Fruit fly (Drosophila melanogaster) whole organism, embryonic: Measurements from ENCODE around the gene CG43120.

Experiments used
- Bdp1 ChIP-seq: fragments of 200-800 bp; sonication (Bioruptor generic); optimal IDR thresholded peaks from 3 replicates; lab custom pipeline; 2016; ENCODE audit warnings: missing biosample characterization, missing genetic modification characterization
- C15 ChIP-seq: fragments of 200-800 bp; sonication (Bioruptor generic); IDR thresholded peaks from 3 replicates; pipeline ENCODE4 v1.3.6; 2022; ENCODE audit warnings: missing biosample characterization, missing genetic modification characterization
- CG12299 ChIP-seq: fragments of 200-800 bp; sonication (Bioruptor generic); optimal IDR thresholded peaks from 2 replicates; lab custom pipeline; 2018; ENCODE audit warnings: missing biosample characterization, mild to moderate bottlenecking, missing genetic modification characterization
- CG12659 ChIP-seq: fragments of 200-800 bp; sonication (Bioruptor generic); optimal IDR thresholded peaks from 3 replicates; lab custom pipeline; 2017; ENCODE audit warnings: mild to moderate bottlenecking, missing biosample characterization, missing genetic modification reagents, missing genetic modification characterization
- CG13424 ChIP-seq: fragments of 200-800 bp; sonication (Bioruptor generic); optimal IDR thresholded peaks from 2 replicates; lab custom pipeline; 2019; ENCODE audit warnings: missing biosample characterization, mild to moderate bottlenecking, missing genetic modification characterization, moderate library complexity
- CG15073 ChIP-seq: fragments of 200-800 bp; sonication (Bioruptor generic); optimal IDR thresholded peaks from 2 replicates; lab custom pipeline; 2016; ENCODE audit warnings: missing biosample characterization, missing genetic modification characterization
- CG15696 ChIP-seq: fragments of 200-800 bp; sonication (Bioruptor generic); optimal IDR thresholded peaks from 2 replicates; lab custom pipeline; 2019; ENCODE audit warnings: missing biosample characterization, mild to moderate bottlenecking, missing genetic modification characterization, moderate library complexity
- CG16863 ChIP-seq: fragments of 200-800 bp; sonication (Bioruptor generic); optimal IDR thresholded peaks from 3 replicates; lab custom pipeline; 2016; ENCODE audit warnings: missing biosample characterization, missing genetic modification characterization
- CG2199 ChIP-seq: fragments of 200-800 bp; sonication (Bioruptor generic); IDR thresholded peaks from 3 replicates; pipeline ENCODE4 v1.3.6; 2022; ENCODE audit warnings: missing biosample characterization, missing genetic modification characterization
- CG33557 ChIP-seq: fragments of 200-800 bp; sonication (Bioruptor generic); optimal IDR thresholded peaks from 2 replicates; lab custom pipeline; 2019; ENCODE audit warnings: missing biosample characterization, mild to moderate bottlenecking, missing genetic modification characterization, moderate library complexity
- CG4820 ChIP-seq: fragments of 200-800 bp; sonication (Bioruptor generic); optimal IDR thresholded peaks from 3 replicates; lab custom pipeline; 2016; ENCODE audit warnings: missing biosample characterization, missing genetic modification characterization
- CG6683 ChIP-seq: fragments of 200-800 bp; sonication (Bioruptor generic); optimal IDR thresholded peaks from 2 replicates; lab custom pipeline; 2017; ENCODE audit warnings: missing biosample characterization, mild to moderate bottlenecking, missing genetic modification characterization, missing genetic modification reagents
- CG6689 ChIP-seq: fragments of 200-800 bp; sonication (Bioruptor generic); IDR thresholded peaks from 2 replicates; pipeline ENCODE4 v1.3.6; 2022; ENCODE audit warnings: missing biosample characterization, missing genetic modification characterization
- CG6791 ChIP-seq: fragments of 200-800 bp; sonication (Bioruptor generic); IDR thresholded peaks from 3 replicates; pipeline ENCODE4 v1.3.6; 2022; ENCODE audit warnings: missing biosample characterization, missing genetic modification characterization; ENCODE audit not compliant: partially characterized antibody
- CG6813 ChIP-seq: fragments of 200-800 bp; sonication (Bioruptor generic); optimal IDR thresholded peaks from 2 replicates; lab custom pipeline; 2017; ENCODE audit warnings: missing biosample characterization, missing genetic modification characterization, mild to moderate bottlenecking, moderate library complexity, missing genetic modification reagents
- CG7745 ChIP-seq: fragments of 200-800 bp; sonication (Bioruptor generic); optimal IDR thresholded peaks from 2 replicates; lab custom pipeline; 2018; ENCODE audit warnings: missing biosample characterization, mild to moderate bottlenecking, missing genetic modification characterization, moderate library complexity
- CG7786 ChIP-seq: fragments of 200-800 bp; sonication (Bioruptor generic); optimal IDR thresholded peaks from 2 replicates; lab custom pipeline; 2016; ENCODE audit warnings: missing biosample characterization, missing genetic modification characterization
- CG8944 ChIP-seq: fragments of 200-800 bp; sonication (Bioruptor generic); optimal IDR thresholded peaks from 3 replicates; lab custom pipeline; 2016; ENCODE audit warnings: missing biosample characterization, missing genetic modification characterization
- CG9437 ChIP-seq: fragments of 200-800 bp; sonication (Bioruptor generic); optimal IDR thresholded peaks from 2 replicates; lab custom pipeline; 2018; ENCODE audit warnings: missing biosample characterization, mild to moderate bottlenecking, missing genetic modification characterization
- CG9817 ChIP-seq: fragments of 200-800 bp; sonication (Bioruptor generic); optimal IDR thresholded peaks from 2 replicates; lab custom pipeline; 2018; ENCODE audit warnings: missing biosample characterization, mild to moderate bottlenecking, missing genetic modification characterization, moderate library complexity
- CG9932 ChIP-seq: fragments of 200-800 bp; sonication (Bioruptor generic); IDR thresholded peaks from 2 replicates; pipeline ENCODE4 v1.3.6; 2022; ENCODE audit warnings: missing biosample characterization, missing genetic modification characterization
- CHES-1-like ChIP-seq: fragments of 200-800 bp; sonication (Bioruptor generic); optimal IDR thresholded peaks from 2 replicates; lab custom pipeline; 2016; ENCODE audit warnings: missing biosample characterization, missing genetic modification characterization
- D ChIP-seq, 2 experiments: fragments of 200-800 bp in 1 of 2; fragments of >200 bp in 1 of 2; sonication (Bioruptor generic) in 1 of 2; optimal IDR thresholded peaks; 2 replicates in 1 of 2; 3 replicates in 1 of 2; lab custom pipeline; 2017; ENCODE audit warnings: mild to moderate bottlenecking in 1 of 2, missing biosample characterization in 1 of 2, missing genetic modification characterization in 1 of 2, missing genetic modification reagents in 1 of 2
- Ets97D ChIP-seq: fragments of 200-800 bp; sonication (Bioruptor generic); optimal IDR thresholded peaks from 3 replicates; lab custom pipeline; 2016; ENCODE audit warnings: missing biosample characterization, missing genetic modification characterization
- Kr ChIP-seq: fragments of 200-800 bp; sonication (Bioruptor generic); optimal IDR thresholded peaks from 2 replicates; lab custom pipeline; 2017; ENCODE audit warnings: missing biosample characterization, mild to moderate bottlenecking, missing genetic modification characterization
- Ptx1 ChIP-seq: fragments of 200-800 bp; sonication (Bioruptor generic); IDR thresholded peaks from 2 replicates; pipeline ENCODE4 v1.3.6; 2022; ENCODE audit warnings: missing biosample characterization, missing genetic modification characterization
- Sry-δ ChIP-seq: fragments of 200-800 bp; sonication (Bioruptor generic); optimal IDR thresholded peaks from 2 replicates; lab custom pipeline; 2016; ENCODE audit warnings: missing biosample characterization, missing genetic modification characterization
- Usf ChIP-seq: fragments of 200-800 bp; sonication (Bioruptor generic); optimal IDR thresholded peaks from 2 replicates; lab custom pipeline; 2017; ENCODE audit warnings: missing genotype, missing biosample characterization, missing genetic modification characterization
- al ChIP-seq: fragments of 200-800 bp; sonication (Bioruptor generic); IDR thresholded peaks from 2 replicates; pipeline ENCODE4 v1.3.6; 2022; ENCODE audit warnings: missing biosample characterization, missing genetic modification characterization
- amos ChIP-seq: fragments of 200-800 bp; sonication (Bioruptor generic); IDR thresholded peaks from 2 replicates; pipeline ENCODE4 v1.3.6; 2022; ENCODE audit warnings: missing biosample characterization, missing genetic modification characterization; ENCODE audit not compliant: partially characterized antibody
- ara ChIP-seq: fragments of 200-800 bp; sonication (Bioruptor generic); IDR thresholded peaks from 2 replicates; pipeline ENCODE4 v1.3.6; 2022; ENCODE audit warnings: missing biosample characterization, missing genetic modification characterization
- ato ChIP-seq: fragments of 200-800 bp; sonication (Bioruptor generic); IDR thresholded peaks from 2 replicates; pipeline ENCODE4 v1.3.6; 2022; ENCODE audit warnings: missing biosample characterization, missing genetic modification characterization; ENCODE audit not compliant: partially characterized antibody
- az2 ChIP-seq: fragments of 200-800 bp; sonication (Bioruptor generic); optimal IDR thresholded peaks from 3 replicates; lab custom pipeline; 2016; ENCODE audit warnings: missing biosample characterization, missing genetic modification characterization
- chm ChIP-seq: fragments of 200-800 bp; sonication (Bioruptor generic); IDR thresholded peaks from 2 replicates; pipeline ENCODE4 v1.3.6; 2022; ENCODE audit warnings: missing biosample characterization, missing genetic modification characterization
- dysf ChIP-seq: fragments of 200-800 bp; sonication (Bioruptor generic); IDR thresholded peaks from 3 replicates; pipeline ENCODE4 v1.3.6; 2022; ENCODE audit warnings: missing biosample characterization, missing genetic modification characterization
- esg ChIP-seq: fragments of 200-800 bp; sonication (Bioruptor generic); conservative IDR thresholded peaks from 2 replicates; pipeline ENCODE4 v1.3.6; 2022; ENCODE audit warnings: missing biosample characterization, missing genetic modification characterization
- ewg ChIP-seq: fragments of 200-800 bp; sonication (Bioruptor generic); optimal IDR thresholded peaks from 3 replicates; lab custom pipeline; 2017; ENCODE audit warnings: mild to moderate bottlenecking, missing biosample characterization, missing genetic modification reagents, missing genetic modification characterization
- fd96Cb ChIP-seq: fragments of 200-800 bp; sonication (Bioruptor generic); optimal IDR thresholded peaks from 2 replicates; lab custom pipeline; 2018; ENCODE audit warnings: missing biosample characterization, mild to moderate bottlenecking, missing genetic modification characterization, moderate library complexity
- gsb ChIP-seq: fragments of 200-800 bp; sonication (Bioruptor generic); IDR thresholded peaks from 2 replicates; pipeline ENCODE4 v1.3.6; 2022; ENCODE audit warnings: missing biosample characterization, missing genetic modification characterization
- gt ChIP-seq: fragments of 200-800 bp; sonication (Bioruptor generic); IDR thresholded peaks from 2 replicates; pipeline ENCODE4 v1.3.6; 2022; ENCODE audit warnings: missing biosample characterization, missing genetic modification characterization
- ken ChIP-seq: fragments of 200-800 bp; sonication (Bioruptor generic); IDR thresholded peaks from 3 replicates; pipeline ENCODE4 v1.3.6; 2022; ENCODE audit warnings: missing biosample characterization, missing genetic modification characterization
- lmd ChIP-seq: fragments of 200-800 bp; sonication (Bioruptor generic); IDR thresholded peaks from 2 replicates; pipeline ENCODE4 v1.3.6; 2022; ENCODE audit warnings: missing biosample characterization, missing genetic modification characterization
- luna ChIP-seq: fragments of 200-800 bp; sonication (Bioruptor generic); optimal IDR thresholded peaks from 2 replicates; lab custom pipeline; 2016; ENCODE audit warnings: missing biosample characterization, missing genetic modification characterization
- mam ChIP-seq: fragments of 200-800 bp; sonication (Bioruptor generic); optimal IDR thresholded peaks from 3 replicates; lab custom pipeline; 2016; ENCODE audit warnings: missing biosample characterization, missing genetic modification characterization
- peb ChIP-seq: fragments of 200-800 bp; sonication (Bioruptor generic); IDR thresholded peaks from 2 replicates; pipeline ENCODE4 v1.3.6; 2022; ENCODE audit warnings: missing biosample characterization, missing genetic modification characterization
- schlank ChIP-seq: fragments of 200-800 bp; sonication (Bioruptor generic); optimal IDR thresholded peaks from 2 replicates; lab custom pipeline; 2018; ENCODE audit warnings: missing biosample characterization, mild to moderate bottlenecking, missing genetic modification characterization
- tup ChIP-seq: fragments of 200-800 bp; sonication (Bioruptor generic); optimal IDR thresholded peaks from 2 replicates; lab custom pipeline; 2016; ENCODE audit warnings: missing biosample characterization, mild to moderate bottlenecking, missing genetic modification characterization, moderate library complexity
- vnd ChIP-seq: fragments of 200-800 bp; sonication (Bioruptor generic); IDR thresholded peaks from 3 replicates; pipeline ENCODE4 v1.3.6; 2022; ENCODE audit warnings: missing biosample characterization, missing genetic modification characterization; ENCODE audit not compliant: partially characterized antibody

CG43120 gene

dm6 chr3L:14409419-14410145, 27.9 kb downstream of the CG43120 start, which contains the start of gene stwl (continued):
- TF ChIP-seq chm (GFP tag; lab: Robert Waterston, UW) (no peak; the same call in 1 of the 2 replicates), amos (peak; percentile 86), luna (GFP tag; lab: Kevin White, UChicago) (peak; percentile 4), gt (no peak), Ets97D (peak; percentile 84), CG7786 (GFP tag; lab: Kevin White, UChicago) (peak; percentile 43), CG6791 (GFP tag; lab: Robert Waterston, UW) (peak; percentile 90), CG6689 (GFP tag; lab: Robert Waterston, UW) (peak; percentile 18; the same call in 1 of the 2 replicates), peb (GFP tag; lab: Robert Waterston, UW) (no peak), ewg (GFP tag; lab: Kevin White, UChicago) (peak; percentile 51), az2 (GFP tag; lab: Kevin White, UChicago) (no peak), Kr (GFP tag; lab: Kevin White, UChicago) (no peak), CHES-1-like (GFP tag; lab: Kevin White, UChicago) (peak; percentile 18), schlank (tag; lab: Kevin White, UChicago) (no peak), CG12299 (tag; lab: Kevin White, UChicago) (no peak), vnd (GFP tag; lab: Robert Waterston, UW) (peak; percentile 70), CG7745 (tag; lab: Kevin White, UChicago) (no peak), mam (peak; percentile 74), CG4820 (GFP tag; lab: Kevin White, UChicago) (peak; percentile 8), Ptx1 (GFP tag; lab: Robert Waterston, UW) (peak; percentile 59), gsb (peak; percentile 15; the same call in 1 of the 2 replicates), lmd (GFP tag; lab: Robert Waterston, UW) (peak; percentile 58), CG33557 (GFP tag; lab: Kevin White, UChicago) (no peak), CG6683 (GFP tag; lab: Kevin White, UChicago) (no peak), ato (GFP tag; lab: Robert Waterston, UW) (peak; percentile 84), CG15073 (GFP tag; lab: Kevin White, UChicago) (no peak), ken (GFP tag; lab: Robert Waterston, UW) (peak; percentile 63; the same call in 2 of the 3 replicates), al (GFP tag; lab: Robert Waterston, UW) (peak; percentile 58), D (optimal IDR thresholded peaks at IDR 0.05; lab: Kevin White, UChicago) (peak; percentile 68), D (GFP tag; optimal IDR thresholded peaks at IDR 0.05; lab: Kevin White, UChicago) (no peak), CG16863 (GFP tag; lab: Kevin White, UChicago) (peak; percentile 15), CG6813 (no peak), CG13424 (tag; lab: Kevin White, UChicago) (peak; percentile 25), esg (GFP tag; lab: Robert Waterston, UW) (peak; percentile 5; the same call in 1 of the 2 replicates), tup (no peak), CG9817 (tag; lab: Kevin White, UChicago) (peak; percentile 53), ara (GFP tag; lab: Robert Waterston, UW) (0 out of 2 replicates have a peak, but pooled peaks have one; percentile 8), Usf (GFP tag; lab: Kevin White, UChicago) (no peak), Bdp1 (GFP tag; lab: Kevin White, UChicago) (peak; percentile 32), CG8944 (GFP tag; lab: Kevin White, UChicago) (peak; percentile 68), fd96Cb (tag; lab: Kevin White, UChicago) (no peak), dysf (peak; percentile 32; the same call in 1 of the 3 replicates), CG2199 (GFP tag; lab: Robert Waterston, UW) (peak; percentile 86; the same call in 2 of the 3 replicates), CG9932 (peak; percentile 76), Sry-δ (GFP tag; lab: Kevin White, UChicago) (peak; percentile 87), C15 (GFP tag; lab: Robert Waterston, UW) (0 out of 3 replicates have a peak, but pooled peaks have one; percentile 16), CG12659 (peak; percentile 37), CG9437 (GFP tag; lab: Kevin White, UChicago) (peak; percentile 26), CG15696 (tag; lab: Kevin White, UChicago) (peak; percentile 7)
